Worm (Caenorhabditis elegans) whole organism, young adult: ENCODE data around the gene Y56A3A.22.

Experiments used
- F33H1.4 ChIP-seq: fragments of 200-800 bp; sonication (Bioruptor generic); IDR thresholded peaks from 2 replicates; pipeline ENCODE4 v1.3.6; 2022; ENCODE audit warnings: missing genetic modification reagents, missing genetic modification characterization, missing compliant biosample characterization
- Y53F4B.3 ChIP-seq: fragments of 200-800 bp; sonication (Bioruptor generic); IDR thresholded peaks from 2 replicates; pipeline ENCODE4 v1.3.6; 2022; ENCODE audit warnings: missing genetic modification reagents, missing genetic modification characterization, missing compliant biosample characterization
- ceh-40 ChIP-seq: fragments of 200-800 bp; sonication (Bioruptor generic); IDR thresholded peaks from 2 replicates; pipeline ENCODE4 v1.3.6; 2022; ENCODE audit warnings: missing genetic modification characterization, missing compliant biosample characterization
- hlh-12 ChIP-seq: sonication (generic microtip); optimal IDR thresholded peaks from 2 replicates; lab custom pipeline; 2016; ENCODE audit warnings: missing genetic modification characterization, missing compliant biosample characterization

ce11 chrIII:11916260-11916659 lies 5.2 kb upstream of the Y56A3A.22 start:
- TF ChIP-seq ceh-40 = no peak
- TF ChIP-seq hlh-12 (tag; lab: Kevin White, UChicago) = no peak
- TF ChIP-seq Y53F4B.3 (GFP tag; lab: Robert Waterston, UW) = no peak
- TF ChIP-seq F33H1.4 = no peak
